Fruit fly (Drosophila melanogaster): ENCODE results near the gene CG9029.

The CG9029 gene

DNA sequence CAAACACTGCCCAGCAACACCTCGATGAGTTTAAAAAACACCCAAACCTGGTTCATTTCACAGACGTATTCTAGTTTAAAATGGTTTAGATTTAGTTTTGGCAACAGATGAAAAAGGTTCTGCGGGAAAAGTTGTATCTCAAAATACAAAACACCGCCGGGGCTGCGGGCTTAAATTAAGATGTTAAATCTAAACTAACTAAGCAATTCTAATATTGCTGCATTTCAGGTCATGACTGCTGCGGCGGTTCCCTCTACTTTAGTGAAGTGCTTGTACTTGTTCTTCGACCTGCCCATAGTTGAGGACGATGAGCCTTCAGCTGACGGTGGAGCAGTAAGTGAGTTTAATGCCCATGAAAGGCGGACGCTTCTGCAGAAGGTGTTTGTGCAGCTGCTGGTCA is 24.4 kb downstream of the CG9029 start, which contains the start of gene CG14000:
TSS of gene CG14000 (minus strand) at position 101 of the 400 bp plus-strand sequence.
- TF ChIP-seq rgr (GFP tag; optimal IDR thresholded peaks at IDR 0.05) (no peak), foxo (GFP tag; optimal IDR thresholded peaks at IDR 0.05) (no peak), usp (GFP tag; optimal IDR thresholded peaks at IDR 0.05) (no peak)

dm6 chr2L:5923603-5924138 is 37.9 kb downstream of the CG9029 start, which contains the start of gene CG9016:
CG9016 (minus strand) TSS chr2L:5923653.
- TF ChIP-seq foxo (GFP tag; optimal IDR thresholded peaks at IDR 0.05) (no peak), Abd-B (GFP tag; optimal IDR thresholded peaks at IDR 0.05) (no peak), pan (optimal IDR thresholded peaks at IDR 0.05) (no peak), Dif (GFP tag; optimal IDR thresholded peaks at IDR 0.05; ENCODE audit: partially characterized antibody) (peak; percentile 21), Vsx2 (GFP tag; optimal IDR thresholded peaks at IDR 0.05; ENCODE audit: partially characterized antibody) (no peak)

dm6 chr2L:5925164-5925563 is 39.4 kb downstream of the CG9029 start:
- TF ChIP-seq jim (GFP tag; optimal IDR thresholded peaks at IDR 0.05) (no peak), Vsx2 (GFP tag; optimal IDR thresholded peaks at IDR 0.05; ENCODE audit: partially characterized antibody) (no peak), GATAd (GFP tag; optimal IDR thresholded peaks at IDR 0.05) (no peak), Rel (GFP tag; optimal IDR thresholded peaks at IDR 0.05) (no peak), Rel (tag; optimal IDR thresholded peaks at IDR 0.05) (no peak), HLH106 (tag; optimal IDR thresholded peaks at IDR 0.05) (no peak), Hr83 (GFP tag; optimal IDR thresholded peaks at IDR 0.05; ENCODE audit: poor library complexity, severe bottlenecking) (no peak), CG9705 (GFP tag; optimal IDR thresholded peaks at IDR 0.05) (no peak), Jra (GFP tag; optimal IDR thresholded peaks at IDR 0.05) (no peak), usp (GFP tag; optimal IDR thresholded peaks at IDR 0.05) (no peak), N (GFP tag; optimal IDR thresholded peaks at IDR 0.05) (no peak), sage (GFP tag; optimal IDR thresholded peaks at IDR 0.05) (no peak)

DNA sequence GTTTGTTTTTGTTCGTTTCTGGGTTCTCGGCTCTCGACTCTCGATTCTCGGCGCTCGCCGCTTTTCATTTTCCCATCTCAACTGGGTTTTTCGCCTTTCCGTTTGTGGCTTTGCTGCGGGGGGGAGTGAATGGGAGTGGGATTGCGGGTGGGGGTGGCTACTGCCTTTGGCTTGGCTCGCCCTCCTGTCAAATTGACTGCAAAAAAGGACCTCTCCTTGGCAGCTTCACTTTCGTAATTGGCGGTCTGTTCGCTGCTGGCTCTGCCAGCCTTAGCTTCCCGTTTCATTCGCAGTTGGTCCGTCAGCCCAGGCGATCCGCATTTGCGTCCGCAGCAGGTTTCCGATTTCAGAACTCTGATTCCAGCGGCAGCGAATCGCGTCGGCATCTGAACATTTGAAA is 39.8 kb downstream of the CG9029 start, which contains the start of gene dsf:
TSS of gene dsf (plus strand) at position 301 of the 400 bp plus-strand sequence.
- no peak for TF ChIP-seq sv (GFP tag; optimal IDR thresholded peaks at IDR 0.05)
- no peak for TF ChIP-seq dl (GFP tag; optimal IDR thresholded peaks at IDR 0.05; ENCODE audit: insufficient read depth in 1 of 2, partially characterized antibody in 2 of 2)
- no peak for TF ChIP-seq rgr (GFP tag; optimal IDR thresholded peaks at IDR 0.05)
- no peak for TF ChIP-seq h (GFP tag; optimal IDR thresholded peaks at IDR 0.05)
- TF ChIP-seq br (GFP tag; optimal IDR thresholded peaks at IDR 0.05): no peak
- TF ChIP-seq usp (GFP tag; optimal IDR thresholded peaks at IDR 0.05): no peak
- no peak for TF ChIP-seq foxo (GFP tag; optimal IDR thresholded peaks at IDR 0.05)
- TF ChIP-seq fru (GFP tag; optimal IDR thresholded peaks at IDR 0.05): no peak
- no peak for TF ChIP-seq lola (GFP tag; optimal IDR thresholded peaks at IDR 0.05)
- TF ChIP-seq CrebA (GFP tag; optimal IDR thresholded peaks at IDR 0.05; ENCODE audit: borderline replicate concordance): no peak
- TF ChIP-seq Hr83 (GFP tag; optimal IDR thresholded peaks at IDR 0.05; ENCODE audit: poor library complexity, severe bottlenecking): no peak
- no peak for TF ChIP-seq Hr78 (GFP tag; optimal IDR thresholded peaks at IDR 0.05)
- no peak for TF ChIP-seq pan (optimal IDR thresholded peaks at IDR 0.05)
- no peak for TF ChIP-seq Jra (GFP tag; optimal IDR thresholded peaks at IDR 0.05)
- TF ChIP-seq Rel (GFP tag; optimal IDR thresholded peaks at IDR 0.05): no peak
- TF ChIP-seq Rel (tag; optimal IDR thresholded peaks at IDR 0.05): no peak
- no peak for TF ChIP-seq Vsx2 (GFP tag; optimal IDR thresholded peaks at IDR 0.05; ENCODE audit: partially characterized antibody)
- no peak for TF ChIP-seq CG32264 (GFP tag; optimal IDR thresholded peaks at IDR 0.05)
- TF ChIP-seq OdsH (GFP tag; optimal IDR thresholded peaks at IDR 0.05): no peak

- TF ChIP-seq woc (GFP tag; optimal IDR thresholded peaks at IDR 0.05): no peak
- TF ChIP-seq Hr83 (GFP tag; optimal IDR thresholded peaks at IDR 0.05; ENCODE audit: poor library complexity, severe bottlenecking): no peak
- no peak for TF ChIP-seq rgr (GFP tag; optimal IDR thresholded peaks at IDR 0.05)
- TF ChIP-seq Sp1 (GFP tag; optimal IDR thresholded peaks at IDR 0.05): no peak
- TF ChIP-seq Myc (optimal IDR thresholded peaks at IDR 0.05): no peak
- TF ChIP-seq dmrt93B (GFP tag; optimal IDR thresholded peaks at IDR 0.05): no peak
- TF ChIP-seq dsf (GFP tag; optimal IDR thresholded peaks at IDR 0.05; ENCODE audit: borderline replicate concordance): no peak
- no peak for TF ChIP-seq foxo (GFP tag; optimal IDR thresholded peaks at IDR 0.05)
- no peak for TF ChIP-seq Vsx2 (GFP tag; optimal IDR thresholded peaks at IDR 0.05; ENCODE audit: partially characterized antibody)
Observed at dm6 chr2L:5927363-5927762, 41.6 kb downstream of the CG9029 start.
